Fruit fly (Drosophila melanogaster) whole organism, embryonic: Measurements from ENCODE around the gene bor.

ENCODE experiments used
- BEAF-32 ChIP-seq: fragments of 200-800 bp; sonication (Bioruptor generic); optimal IDR thresholded peaks from 3 replicates; lab custom pipeline; 2017; ENCODE audit warnings: missing biosample characterization, missing genetic modification characterization, mild to moderate bottlenecking, moderate library complexity, missing genetic modification reagents
- BtbVII ChIP-seq: fragments of 200-800 bp; sonication (Bioruptor generic); optimal IDR thresholded peaks from 3 replicates; lab custom pipeline; 2017; ENCODE audit warnings: missing biosample characterization, mild to moderate bottlenecking, missing genetic modification characterization
- CG1792 ChIP-seq: fragments of 200-800 bp; sonication (Bioruptor generic); optimal IDR thresholded peaks from 2 replicates; lab custom pipeline; 2016; ENCODE audit warnings: missing biosample characterization, missing genetic modification characterization
- Dp ChIP-seq: fragments of 200-800 bp; sonication (Bioruptor generic); optimal IDR thresholded peaks from 2 replicates; lab custom pipeline; 2018; ENCODE audit warnings: missing biosample characterization, mild to moderate bottlenecking, missing genetic modification characterization, moderate library complexity
- ase ChIP-seq: fragments of 200-800 bp; sonication (Bioruptor generic); IDR thresholded peaks from 3 replicates; pipeline ENCODE4 v1.3.6; 2022; ENCODE audit warnings: missing biosample characterization, missing genetic modification characterization
- ci ChIP-seq: fragments of 200-800 bp; sonication (Bioruptor generic); IDR thresholded peaks from 3 replicates; pipeline ENCODE4 v1.3.6; 2022; ENCODE audit warnings: missing biosample characterization, missing genetic modification characterization
- crol ChIP-seq: fragments of 200-800 bp; sonication (Bioruptor generic); IDR thresholded peaks from 2 replicates; pipeline ENCODE4 v1.3.6; 2022; ENCODE audit warnings: missing biosample characterization, missing genetic modification characterization
- gcm ChIP-seq: fragments of 200-800 bp; sonication (Bioruptor generic); optimal IDR thresholded peaks from 2 replicates; lab custom pipeline; 2019; ENCODE audit warnings: missing biosample characterization, mild to moderate bottlenecking, missing genetic modification characterization, moderate library complexity
- schlank ChIP-seq: fragments of 200-800 bp; sonication (Bioruptor generic); optimal IDR thresholded peaks from 2 replicates; lab custom pipeline; 2018; ENCODE audit warnings: missing biosample characterization, mild to moderate bottlenecking, missing genetic modification characterization

dm6 chr3R:16308057-16308456 lies 44.1 kb upstream of the bor start:
- TF ChIP-seq schlank (no peak), crol (GFP tag; lab: Robert Waterston, UW) (no peak), CG1792 (GFP tag; lab: Kevin White, UChicago) (no peak), ci (GFP tag; lab: Robert Waterston, UW) (no peak), BEAF-32 (GFP tag; lab: Kevin White, UChicago) (no peak), ase (GFP tag; lab: Robert Waterston, UW) (no peak), gcm (GFP tag; lab: Kevin White, UChicago) (no peak), BtbVII (GFP tag; lab: Kevin White, UChicago) (no peak), Dp (GFP tag; lab: Kevin White, UChicago) (no peak)
